Fruit fly (Drosophila melanogaster): ENCODE measurements around the gene Ir75d.

DNA sequence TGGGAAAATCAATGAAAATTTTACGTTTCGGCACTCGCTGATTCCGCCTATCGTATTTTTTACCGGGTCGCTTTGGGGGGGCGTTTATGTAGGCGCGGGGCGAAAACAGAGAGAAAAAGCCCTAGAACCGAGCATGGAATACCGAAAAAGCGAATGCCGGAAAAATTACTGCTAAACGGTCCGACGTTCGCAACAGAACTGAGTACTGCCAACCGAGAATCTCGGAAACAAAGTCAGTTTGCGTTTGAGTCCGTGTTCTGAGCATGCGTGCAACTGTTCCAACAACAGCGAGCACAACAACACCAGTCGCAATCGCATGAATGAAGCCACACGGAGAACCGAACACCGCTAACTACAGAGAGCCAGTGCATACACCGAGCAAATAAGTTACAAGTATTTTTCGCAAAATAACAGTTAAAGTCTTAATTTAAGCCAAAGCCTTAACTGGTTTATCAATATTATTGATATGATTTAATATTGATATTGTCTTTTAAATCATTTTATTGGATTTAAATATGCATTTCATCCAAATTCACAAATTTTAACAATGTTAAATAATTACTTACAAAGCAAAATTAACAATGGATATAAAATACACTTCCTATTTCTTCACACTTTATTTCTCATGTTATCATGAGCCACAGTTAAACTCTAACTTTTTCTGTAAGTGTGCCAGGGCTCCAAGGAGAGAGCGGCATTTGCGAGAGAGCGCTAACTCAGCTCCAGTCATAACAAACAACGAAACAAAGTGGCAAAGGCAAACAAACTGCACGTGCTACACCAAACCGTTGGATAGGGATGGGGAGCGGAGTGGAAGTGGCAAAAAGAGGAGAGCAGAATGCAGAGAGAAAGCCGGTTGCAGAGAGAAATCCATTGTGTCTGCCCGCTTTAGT is 20.5 kb downstream of the Ir75d start, which contains the start of gene CG3961:
- peak; percentile 69; the same call in 1 of the 2 replicates for TF ChIP-seq CG10348 (GFP tag; IDR thresholded peaks at IDR 0.05)
- TF ChIP-seq gl (tag; optimal IDR thresholded peaks at IDR 0.05) = peak; percentile 90
